Fruit fly (Drosophila melanogaster) whole organism, embryonic: Measurements from ENCODE around the gene slmb.

Experiments used
- Ada2b ChIP-seq: fragments of 200-800 bp; sonication (Bioruptor generic); IDR thresholded peaks from 2 replicates; pipeline ENCODE4 v1.3.6; 2022; ENCODE audit warnings: missing biosample characterization, missing genetic modification characterization
- Adf1 ChIP-seq: fragments of 200-800 bp; sonication (Bioruptor generic); IDR thresholded peaks from 2 replicates; pipeline ENCODE4 v1.3.6; 2022; ENCODE audit warnings: missing biosample characterization, missing genetic modification characterization
- CG10147 ChIP-seq: fragments of 200-800 bp; sonication (Bioruptor generic); optimal IDR thresholded peaks from 2 replicates; lab custom pipeline; 2019; ENCODE audit warnings: missing biosample characterization, mild to moderate bottlenecking, missing genetic modification characterization, moderate library complexity
- CG10462 ChIP-seq: fragments of 200-800 bp; sonication (Bioruptor generic); optimal IDR thresholded peaks from 2 replicates; lab custom pipeline; 2016; ENCODE audit warnings: missing biosample characterization, missing genetic modification characterization
- CG11398 ChIP-seq: fragments of 200-800 bp; sonication (Bioruptor generic); optimal IDR thresholded peaks from 2 replicates; lab custom pipeline; 2016; ENCODE audit warnings: missing biosample characterization, missing genetic modification characterization
- CG12659 ChIP-seq: fragments of 200-800 bp; sonication (Bioruptor generic); optimal IDR thresholded peaks from 3 replicates; lab custom pipeline; 2017; ENCODE audit warnings: mild to moderate bottlenecking, missing biosample characterization, missing genetic modification reagents, missing genetic modification characterization
- CG14710 ChIP-seq: fragments of 200-800 bp; sonication (Bioruptor generic); optimal IDR thresholded peaks from 3 replicates; lab custom pipeline; 2019; ENCODE audit warnings: missing biosample characterization, mild to moderate bottlenecking, missing genetic modification characterization, moderate library complexity
- CG14965 ChIP-seq: fragments of 200-800 bp; sonication (Bioruptor generic); optimal IDR thresholded peaks from 2 replicates; lab custom pipeline; 2016; ENCODE audit warnings: missing biosample characterization, missing genetic modification characterization, borderline replicate concordance
- CG1602 ChIP-seq: fragments of 200-800 bp; sonication (Bioruptor generic); optimal IDR thresholded peaks from 3 replicates; lab custom pipeline; 2016; ENCODE audit warnings: missing biosample characterization, missing genetic modification characterization
- CG17568 ChIP-seq: fragments of 200-800 bp; sonication (Bioruptor generic); optimal IDR thresholded peaks from 2 replicates; lab custom pipeline; 2018; ENCODE audit warnings: missing biosample characterization, mild to moderate bottlenecking, missing genetic modification characterization, moderate library complexity
- CG17912 ChIP-seq: fragments of 200-800 bp; sonication (Bioruptor generic); optimal IDR thresholded peaks from 2 replicates; lab custom pipeline; 2018; ENCODE audit warnings: missing biosample characterization, mild to moderate bottlenecking, missing genetic modification characterization
- CG2712 ChIP-seq: fragments of 200-800 bp; optimal IDR thresholded peaks from 3 replicates; lab custom pipeline; 2019; ENCODE audit warnings: missing biosample characterization, mild to moderate bottlenecking, missing genetic modification characterization, moderate library complexity
- CG30403 ChIP-seq: fragments of 200-800 bp; sonication (Bioruptor generic); optimal IDR thresholded peaks from 3 replicates; lab custom pipeline; 2016; ENCODE audit warnings: missing biosample characterization, missing genetic modification characterization
- CG30431 ChIP-seq: fragments of 200-800 bp; sonication (Bioruptor generic); optimal IDR thresholded peaks from 2 replicates; lab custom pipeline; 2017; ENCODE audit warnings: missing biosample characterization, missing genetic modification characterization
- CG32767 ChIP-seq: fragments of 200-800 bp; sonication (Bioruptor generic); IDR thresholded peaks from 2 replicates; pipeline ENCODE4 v1.3.6; 2022; ENCODE audit warnings: missing biosample characterization, missing genetic modification characterization
- CG3281 ChIP-seq: fragments of 200-800 bp; sonication (Bioruptor generic); optimal IDR thresholded peaks from 3 replicates; lab custom pipeline; 2017; ENCODE audit warnings: missing biosample characterization, mild to moderate bottlenecking, missing genetic modification characterization
- CG4282 ChIP-seq: fragments of 200-800 bp; sonication (Bioruptor generic); optimal IDR thresholded peaks from 2 replicates; lab custom pipeline; 2016; ENCODE audit warnings: missing biosample characterization, missing genetic modification characterization
- CG4424 ChIP-seq: fragments of 200-800 bp; sonication (Bioruptor generic); optimal IDR thresholded peaks from 3 replicates; lab custom pipeline; 2016; ENCODE audit warnings: missing biosample characterization, missing genetic modification characterization
- CG4854 ChIP-seq: fragments of 200-800 bp; sonication (Bioruptor generic); optimal IDR thresholded peaks from 2 replicates; lab custom pipeline; 2016; ENCODE audit warnings: missing biosample characterization, missing genetic modification characterization, inconsistent platforms
- CG6813 ChIP-seq: fragments of 200-800 bp; sonication (Bioruptor generic); optimal IDR thresholded peaks from 2 replicates; lab custom pipeline; 2017; ENCODE audit warnings: missing biosample characterization, missing genetic modification characterization, mild to moderate bottlenecking, moderate library complexity, missing genetic modification reagents
- CG7556 ChIP-seq: fragments of 200-800 bp; sonication (Bioruptor generic); optimal IDR thresholded peaks from 2 replicates; lab custom pipeline; 2017; ENCODE audit warnings: missing biosample characterization, mild to moderate bottlenecking, missing genetic modification characterization
- CG7928 ChIP-seq: fragments of 200-800 bp; sonication (Bioruptor generic); optimal IDR thresholded peaks from 2 replicates; lab custom pipeline; 2017; ENCODE audit warnings: missing biosample characterization, mild to moderate bottlenecking, missing genetic modification characterization
- CG8359 ChIP-seq: fragments of 200-800 bp; sonication (Bioruptor generic); optimal IDR thresholded peaks from 2 replicates; lab custom pipeline; 2017; ENCODE audit warnings: missing biosample characterization, mild to moderate bottlenecking, missing genetic modification characterization, borderline replicate concordance
- CG8765 ChIP-seq: fragments of 200-800 bp; sonication (Bioruptor generic); IDR thresholded peaks from 2 replicates; pipeline ENCODE4 v1.3.6; 2022; ENCODE audit warnings: missing biosample characterization, missing genetic modification characterization
- CG9797 ChIP-seq: fragments of 200-800 bp; sonication (Bioruptor generic); optimal IDR thresholded peaks from 3 replicates; lab custom pipeline; 2018; ENCODE audit warnings: missing biosample characterization, mild to moderate bottlenecking, missing genetic modification characterization
- CG9932 ChIP-seq: fragments of 200-800 bp; sonication (Bioruptor generic); IDR thresholded peaks from 2 replicates; pipeline ENCODE4 v1.3.6; 2022; ENCODE audit warnings: missing biosample characterization, missing genetic modification characterization
- Dref ChIP-seq: fragments of 200-800 bp; sonication (Bioruptor generic); IDR thresholded peaks from 2 replicates; pipeline ENCODE4 v1.3.6; 2022; ENCODE audit warnings: missing biosample characterization, missing genetic modification characterization
- E2f2 ChIP-seq: fragments of 200-800 bp; sonication (Bioruptor generic); IDR thresholded peaks from 2 replicates; pipeline ENCODE4 v1.3.6; 2022; ENCODE audit warnings: missing biosample characterization, missing genetic modification characterization
- GATAe ChIP-seq: fragments of 200-800 bp; sonication (Bioruptor generic); conservative IDR thresholded peaks from 2 replicates; pipeline ENCODE4 v1.3.6; 2022; ENCODE audit warnings: missing biosample characterization, missing genetic modification characterization
- HHEX ChIP-seq: fragments of 200-800 bp; sonication (Bioruptor generic); optimal IDR thresholded peaks from 3 replicates; lab custom pipeline; 2017; ENCODE audit warnings: missing biosample characterization, mild to moderate bottlenecking, missing genetic modification characterization, missing genetic modification reagents
- Nf-YB ChIP-seq: fragments of 200-800 bp; sonication (Bioruptor generic); optimal IDR thresholded peaks from 3 replicates; lab custom pipeline; 2019; ENCODE audit warnings: missing biosample characterization, mild to moderate bottlenecking, missing genetic modification characterization, moderate library complexity
- Side ChIP-seq: fragments of 200-800 bp; sonication (Bioruptor generic); optimal IDR thresholded peaks from 2 replicates; lab custom pipeline; 2016; ENCODE audit warnings: missing biosample characterization, missing genetic modification characterization
- Sin3A ChIP-seq: fragments of >200 bp; optimal IDR thresholded peaks from 2 replicates; lab custom pipeline; 2018
- Six4 ChIP-seq: fragments of 200-800 bp; sonication (Bioruptor generic); optimal IDR thresholded peaks from 2 replicates; lab custom pipeline; 2016; ENCODE audit warnings: missing biosample characterization, missing genetic modification characterization
- Sox102F ChIP-seq: fragments of 200-800 bp; sonication (Bioruptor generic); optimal IDR thresholded peaks from 2 replicates; lab custom pipeline; 2018; ENCODE audit warnings: missing biosample characterization, mild to moderate bottlenecking, missing genetic modification characterization, moderate library complexity
- Spps ChIP-seq: fragments of 200-800 bp; sonication (Bioruptor generic); optimal IDR thresholded peaks from 2 replicates; lab custom pipeline; 2018; ENCODE audit warnings: missing biosample characterization, mild to moderate bottlenecking, missing genetic modification characterization
- bbx ChIP-seq: fragments of 200-800 bp; sonication (Bioruptor generic); IDR thresholded peaks from 2 replicates; pipeline ENCODE4 v1.3.6; 2022; ENCODE audit warnings: missing biosample characterization, missing genetic modification characterization; ENCODE audit not compliant: partially characterized antibody
- chm ChIP-seq: fragments of 200-800 bp; sonication (Bioruptor generic); IDR thresholded peaks from 2 replicates; pipeline ENCODE4 v1.3.6; 2022; ENCODE audit warnings: missing biosample characterization, missing genetic modification characterization
- disco-r ChIP-seq: fragments of 200-800 bp; sonication (Bioruptor generic); optimal IDR thresholded peaks from 2 replicates; lab custom pipeline; 2016; ENCODE audit warnings: missing biosample characterization, missing genetic modification characterization
- ewg ChIP-seq: fragments of 200-800 bp; sonication (Bioruptor generic); optimal IDR thresholded peaks from 3 replicates; lab custom pipeline; 2017; ENCODE audit warnings: mild to moderate bottlenecking, missing biosample characterization, missing genetic modification reagents, missing genetic modification characterization
- fd102C ChIP-seq: fragments of 200-800 bp; sonication (Bioruptor generic); optimal IDR thresholded peaks from 2 replicates; lab custom pipeline; 2018; ENCODE audit warnings: missing biosample characterization, mild to moderate bottlenecking, missing genetic modification characterization, moderate library complexity
- fu2 ChIP-seq: fragments of 200-800 bp; sonication (Bioruptor generic); optimal IDR thresholded peaks from 2 replicates; lab custom pipeline; 2016; ENCODE audit warnings: missing biosample characterization, missing genetic modification characterization
- her ChIP-seq: fragments of 200-800 bp; sonication (Bioruptor generic); optimal IDR thresholded peaks from 2 replicates; lab custom pipeline; 2016; ENCODE audit warnings: missing biosample characterization, missing genetic modification characterization
- lab ChIP-seq: fragments of 200-800 bp; sonication (Bioruptor generic); optimal IDR thresholded peaks from 3 replicates; lab custom pipeline; 2017; ENCODE audit warnings: missing biosample characterization, missing genetic modification characterization, mild to moderate bottlenecking, moderate library complexity, missing genetic modification reagents
- lmd ChIP-seq: fragments of 200-800 bp; sonication (Bioruptor generic); IDR thresholded peaks from 2 replicates; pipeline ENCODE4 v1.3.6; 2022; ENCODE audit warnings: missing biosample characterization, missing genetic modification characterization
- lola ChIP-seq, 3 experiments: fragments of >200 bp in 2 of 3; fragments of 200-800 bp in 1 of 3; sonication (Bioruptor generic) in 1 of 3; optimal IDR thresholded peaks; 2 replicates each; lab custom pipeline; 2017 to 2019; ENCODE audit warnings: missing biosample characterization in 3 of 3, missing genetic modification characterization in 3 of 3, mild to moderate bottlenecking in 1 of 3, moderate library complexity in 1 of 3
- rib ChIP-seq: fragments of 200-800 bp; sonication (Bioruptor generic); IDR thresholded peaks from 2 replicates; pipeline ENCODE4 v1.3.6; 2022; ENCODE audit warnings: missing biosample characterization, missing genetic modification characterization
- sens ChIP-seq: fragments of 200-800 bp; sonication (Bioruptor generic); peaks from one replicate; lab custom pipeline; 2016; ENCODE audit warnings: missing biosample characterization, missing genetic modification characterization
- slbo ChIP-seq: fragments of 200-800 bp; sonication (Bioruptor generic); IDR thresholded peaks from 2 replicates; pipeline ENCODE4 v1.3.6; 2022; ENCODE audit warnings: missing biosample characterization, missing genetic modification characterization
- sr ChIP-seq: fragments of 200-800 bp; sonication (Bioruptor generic); IDR thresholded peaks from 3 replicates; pipeline ENCODE4 v1.3.6; 2022; ENCODE audit warnings: missing biosample characterization, missing genetic modification characterization
- zen ChIP-seq: fragments of 200-800 bp; sonication (Bioruptor generic); optimal IDR thresholded peaks from 3 replicates; lab custom pipeline; 2018; ENCODE audit warnings: missing biosample characterization, mild to moderate bottlenecking, missing genetic modification characterization, moderate library complexity

Gene slmb

DNA sequence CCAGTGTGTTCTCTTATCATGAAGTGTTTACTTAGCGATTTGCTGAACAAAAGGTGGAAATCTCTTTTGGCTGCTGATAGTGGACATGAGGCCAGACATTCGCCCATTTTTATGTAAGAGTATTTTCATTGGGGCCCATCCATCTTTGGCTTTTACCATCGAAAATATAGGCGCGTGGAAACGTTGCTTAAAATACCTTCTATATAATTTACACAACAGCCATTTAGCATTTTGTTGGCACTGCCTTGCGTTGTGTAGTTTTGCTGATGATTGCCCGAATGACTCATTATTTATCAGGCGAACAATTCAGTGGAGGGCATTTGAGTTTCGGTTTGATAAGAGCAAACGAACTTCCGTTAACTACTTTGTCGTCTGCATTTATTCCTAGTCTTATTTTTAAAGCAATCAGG is 34.3 kb upstream of the slmb start (continued):
- TF ChIP-seq CG9797 (GFP tag; lab: Kevin White, UChicago), result no peak
- TF ChIP-seq CG9932 (GFP tag; lab: Robert Waterston, UW), result peak; percentile 47
- TF ChIP-seq Dref, result no peak
- TF ChIP-seq CG4282, result no peak
- peak; percentile 51 for TF ChIP-seq lab
- peak; percentile 10 for TF ChIP-seq CG7556
- peak; percentile 49 for TF ChIP-seq HHEX (GFP tag; lab: Kevin White, UChicago)
- TF ChIP-seq rib (GFP tag; lab: Robert Waterston, UW), result no peak
- no peak for TF ChIP-seq CG4424
- TF ChIP-seq CG14965 (GFP tag; lab: Kevin White, UChicago), result no peak
- no peak for TF ChIP-seq CG1602
- peak; percentile 41; the same call in 1 of the 2 replicates for TF ChIP-seq Ada2b
- peak; percentile 50 for TF ChIP-seq CG17568
- TF ChIP-seq CG32767, result no peak; the same call in 1 of the 2 replicates
- no peak for TF ChIP-seq CG14710 (tag; lab: Kevin White, UChicago)
- TF ChIP-seq CG30431, result no peak
- peak; percentile 31 for TF ChIP-seq CG12659 (GFP tag; lab: Kevin White, UChicago)
- TF ChIP-seq sens (GFP tag; lab: Kevin White, UChicago), result peak; percentile 51
- peak; percentile 40 for TF ChIP-seq Adf1 (GFP tag; lab: Robert Waterston, UW)
- no peak for TF ChIP-seq CG17912 (GFP tag; lab: Kevin White, UChicago)
- TF ChIP-seq chm (GFP tag; lab: Robert Waterston, UW), result no peak
- peak; percentile 8 for TF ChIP-seq CG10147 (GFP tag; lab: Kevin White, UChicago)
- no peak for TF ChIP-seq CG3281
- peak; percentile 53 for TF ChIP-seq disco-r (GFP tag; lab: Kevin White, UChicago)
- peak; percentile 31 for TF ChIP-seq fu2
- no peak for TF ChIP-seq Six4 (GFP tag; lab: Kevin White, UChicago)
- TF ChIP-seq E2f2 (GFP tag; lab: Robert Waterston, UW), result no peak; the same call in 1 of the 2 replicates
- TF ChIP-seq CG8765, result no peak
- TF ChIP-seq CG2712, result no peak
- TF ChIP-seq her (GFP tag; lab: Kevin White, UChicago), result peak; percentile 0
- TF ChIP-seq GATAe (GFP tag; lab: Robert Waterston, UW), result peak; percentile 28; the same call in 1 of the 2 replicates
- TF ChIP-seq bbx (GFP tag; lab: Robert Waterston, UW), result no peak
- TF ChIP-seq CG30403 (GFP tag; lab: Kevin White, UChicago), result peak; percentile 34
- TF ChIP-seq CG7928 (GFP tag; lab: Kevin White, UChicago), result no peak
- peak; percentile 27; the same call in 1 of the 2 replicates for TF ChIP-seq lmd (GFP tag; lab: Robert Waterston, UW)
- TF ChIP-seq CG10462 (GFP tag; lab: Kevin White, UChicago), result no peak
- TF ChIP-seq Spps (tag; lab: Kevin White, UChicago), result no peak
- no peak for TF ChIP-seq Sin3A (lab: Kevin White, UChicago)
- peak; percentile 0 for TF ChIP-seq Side (GFP tag; lab: Kevin White, UChicago)
- TF ChIP-seq CG6813 (GFP tag; lab: Kevin White, UChicago), result peak; percentile 38
- no peak for TF ChIP-seq sr (GFP tag; lab: Robert Waterston, UW)
- no peak for TF ChIP-seq Nf-YB
- no peak for TF ChIP-seq zen (tag; lab: Kevin White, UChicago)
- TF ChIP-seq fd102C (GFP tag; lab: Kevin White, UChicago), result no peak
- no peak for TF ChIP-seq CG4854
- peak; percentile 66 for TF ChIP-seq slbo (GFP tag; lab: Robert Waterston, UW)
- TF ChIP-seq CG8359 (GFP tag; lab: Kevin White, UChicago), result no peak
- TF ChIP-seq ewg (GFP tag; lab: Kevin White, UChicago), result no peak
- no peak for TF ChIP-seq lola (GFP tag; optimal IDR thresholded peaks at IDR 0.05; lab: Kevin White, UChicago)
- TF ChIP-seq Sox102F (GFP tag; lab: Kevin White, UChicago), result peak; percentile 40
- peak; percentile 5 for TF ChIP-seq CG11398 (GFP tag; lab: Kevin White, UChicago)
